Worm (Caenorhabditis elegans) whole organism, dauer: ENCODE results near the gene F11D5.1.

Experiments
- unc-62 ChIP-seq: sonication (generic microtip); optimal IDR thresholded peaks from 2 replicates; lab custom pipeline; 2017; ENCODE audit warnings: missing biosample characterization, missing genetic modification reagents, missing genetic modification characterization

Gene F11D5.1

DNA sequence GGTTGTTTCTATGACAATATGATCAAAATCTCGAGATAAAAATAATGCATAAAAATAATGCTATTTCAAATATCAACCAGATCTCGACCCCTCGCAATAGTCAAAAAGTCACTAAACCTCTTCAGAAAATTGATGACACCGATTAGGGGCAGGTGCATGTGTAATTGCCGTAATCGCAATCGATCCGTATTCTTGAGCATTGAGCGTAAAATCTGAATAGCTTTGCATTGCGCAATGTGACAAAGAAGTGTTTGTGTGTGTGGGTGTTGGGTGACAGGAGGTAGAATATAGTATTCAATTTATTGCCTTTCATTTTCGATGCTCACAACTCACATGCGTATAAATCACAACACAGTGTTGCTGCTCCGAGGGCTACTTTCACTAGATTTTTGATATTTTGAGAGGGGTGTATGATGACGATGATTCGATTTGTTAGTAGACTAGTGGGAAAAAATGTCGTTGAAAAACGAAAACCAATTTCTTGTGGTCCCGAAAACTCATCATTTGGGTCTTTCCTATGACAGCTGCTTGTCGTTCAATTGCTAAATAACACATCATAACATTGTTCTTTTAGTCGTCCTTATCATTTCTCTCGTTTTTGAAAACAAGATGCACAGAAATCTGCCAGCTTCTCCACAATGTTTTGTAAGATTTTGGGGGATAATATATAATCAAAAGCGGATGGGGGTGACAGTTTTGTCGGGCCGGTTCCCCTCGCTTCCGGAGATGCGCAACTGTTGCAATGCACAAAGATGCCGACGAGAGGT is 16.9 kb upstream of the F11D5.1 start:
- TF ChIP-seq unc-62 (GFP tag; lab: Kevin White, UChicago), result no peak

DNA sequence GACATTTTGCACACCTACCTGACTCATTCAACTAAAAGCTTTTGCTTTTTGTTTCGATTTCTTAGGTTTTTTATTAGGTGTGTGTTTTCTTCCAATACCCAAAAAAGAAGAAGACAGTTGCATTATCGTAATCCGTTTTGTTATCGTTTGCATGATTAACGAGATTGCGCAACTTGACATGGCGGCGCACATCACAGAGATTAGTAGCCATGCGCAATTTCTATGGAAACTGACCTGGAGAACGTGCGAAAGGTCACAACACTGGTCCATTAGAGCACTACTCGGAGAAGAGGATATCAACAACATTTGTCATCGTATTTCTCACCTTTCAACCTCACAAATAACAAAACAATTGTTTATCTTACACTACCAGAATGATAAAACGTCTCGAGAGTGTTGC is 16.1 kb upstream of the F11D5.1 start:
- no peak for TF ChIP-seq unc-62 (GFP tag; lab: Kevin White, UChicago)

DNA sequence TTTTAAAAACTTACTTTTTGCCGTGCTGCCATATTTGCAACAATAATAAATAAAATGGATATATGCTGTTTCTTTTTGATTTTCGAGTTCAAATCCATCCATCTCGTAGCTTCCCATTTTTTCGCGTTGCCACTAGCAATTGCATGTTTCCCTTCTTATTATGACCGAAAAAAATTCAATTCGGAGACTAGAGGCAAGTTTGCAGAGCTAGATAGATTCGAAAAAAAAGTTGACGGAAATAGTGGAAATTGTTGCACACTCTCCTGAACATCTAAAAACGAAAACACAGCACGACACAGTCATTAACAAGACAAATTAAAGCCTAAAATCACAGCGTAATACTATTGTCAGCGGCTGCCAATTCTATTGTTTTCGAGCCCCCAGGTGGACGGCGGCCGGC is 6.7 kb upstream of the F11D5.1 start, which contains the start of gene F11D5.6:
TSS of gene F11D5.6 (minus strand) at position 101 of the 400 bp plus-strand sequence.
- no peak for TF ChIP-seq unc-62 (GFP tag; lab: Kevin White, UChicago)

DNA sequence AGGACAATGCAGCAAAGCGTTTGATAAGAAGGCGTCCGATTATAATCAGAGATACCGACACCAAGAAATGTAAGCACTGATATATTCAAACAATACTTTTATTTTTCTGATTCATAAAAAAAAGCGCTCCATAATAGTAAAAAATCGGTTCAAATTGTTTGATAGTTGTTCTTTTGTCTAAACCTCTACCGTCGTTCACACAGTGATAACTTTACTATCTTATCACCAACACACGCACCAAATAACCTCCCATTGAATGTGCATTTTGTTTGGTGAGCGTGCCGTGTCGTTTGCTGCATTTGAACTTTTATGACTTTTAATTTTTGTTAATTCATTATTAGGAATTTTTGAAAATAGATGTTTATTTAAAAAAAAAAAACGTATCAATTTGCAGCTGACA is 1.2 kb downstream of the F11D5.1 start:
- no peak for TF ChIP-seq unc-62 (GFP tag; lab: Kevin White, UChicago)

DNA sequence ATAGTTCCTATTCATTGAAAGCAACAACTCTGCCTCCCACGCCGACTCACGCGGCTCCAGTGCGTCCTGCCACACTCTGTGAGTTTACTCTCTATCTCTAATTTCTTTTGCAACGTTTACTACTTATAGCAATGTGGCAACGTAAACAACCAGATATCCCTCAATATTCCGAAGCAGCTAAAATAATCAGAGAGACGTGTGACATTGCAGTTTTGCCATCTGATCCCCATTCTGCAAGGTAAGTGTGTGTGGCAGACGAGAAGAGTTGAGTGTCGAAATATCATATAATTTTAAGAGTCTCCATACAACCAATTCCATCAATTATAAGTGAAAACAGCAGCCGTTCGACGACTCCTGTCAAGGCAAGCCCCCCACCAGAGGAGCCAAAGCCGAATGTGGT is 7.0 kb downstream of the F11D5.1 start:
- no peak for TF ChIP-seq unc-62 (GFP tag; lab: Kevin White, UChicago)

DNA sequence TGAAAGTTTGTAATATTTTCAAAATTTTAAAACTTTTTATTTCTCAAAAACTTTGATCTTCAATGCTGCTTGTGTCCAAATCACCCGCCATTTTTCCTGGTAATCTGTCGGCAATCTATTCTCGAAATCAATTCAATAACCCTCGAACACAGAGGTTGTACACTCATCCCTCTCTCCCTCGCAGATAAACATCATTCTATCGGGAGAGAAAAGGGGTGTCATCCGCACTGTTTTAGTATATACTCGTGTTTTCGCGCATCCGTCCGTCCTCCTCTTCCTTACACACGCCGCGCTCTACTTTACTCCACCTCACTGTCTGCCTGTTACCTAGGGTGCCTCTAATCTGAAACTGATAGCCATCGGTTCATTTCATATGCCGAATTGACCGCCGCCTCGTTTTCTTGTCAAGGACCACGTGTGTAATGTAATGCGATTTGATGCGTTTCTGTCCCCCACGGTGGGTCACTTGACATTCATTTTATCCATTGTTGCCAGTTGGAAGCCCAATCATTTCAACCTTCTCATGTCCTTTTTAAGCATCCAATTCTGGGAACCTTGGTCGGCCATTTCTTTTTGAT is 10.8 kb downstream of the F11D5.1 start:
- TF ChIP-seq unc-62 (GFP tag; lab: Kevin White, UChicago), result no peak

DNA sequence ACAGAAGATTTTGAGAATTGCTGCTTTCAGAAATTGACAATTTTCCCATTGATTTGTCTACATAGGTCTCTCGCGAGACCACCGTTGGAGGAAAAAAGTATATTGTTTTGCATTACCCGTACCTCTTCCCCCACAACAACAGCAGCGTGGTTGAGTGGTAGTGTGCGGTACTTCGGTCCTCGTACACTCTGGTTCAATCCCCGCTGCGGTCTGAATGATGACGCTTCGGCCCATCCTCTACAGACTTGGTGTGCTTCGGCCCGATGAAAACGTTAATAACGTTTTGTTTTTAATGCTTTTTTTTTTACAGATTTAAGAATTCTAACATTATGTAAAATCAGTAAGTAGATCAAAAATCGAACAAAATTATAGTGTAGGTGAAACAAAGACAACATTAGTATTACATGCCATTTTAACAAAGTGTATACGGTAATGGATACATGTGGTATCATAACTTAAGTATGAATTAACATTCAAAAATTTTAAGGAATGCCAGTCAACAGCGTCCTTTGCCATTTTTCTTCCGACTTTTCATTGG is 15.0 kb downstream of the F11D5.1 start, which contains the start of gene ZK816.3:
TSS of gene ZK816.3 (plus strand) at position 488 of the 538 bp plus-strand sequence.
- TF ChIP-seq unc-62 (GFP tag; lab: Kevin White, UChicago), result no peak

DNA sequence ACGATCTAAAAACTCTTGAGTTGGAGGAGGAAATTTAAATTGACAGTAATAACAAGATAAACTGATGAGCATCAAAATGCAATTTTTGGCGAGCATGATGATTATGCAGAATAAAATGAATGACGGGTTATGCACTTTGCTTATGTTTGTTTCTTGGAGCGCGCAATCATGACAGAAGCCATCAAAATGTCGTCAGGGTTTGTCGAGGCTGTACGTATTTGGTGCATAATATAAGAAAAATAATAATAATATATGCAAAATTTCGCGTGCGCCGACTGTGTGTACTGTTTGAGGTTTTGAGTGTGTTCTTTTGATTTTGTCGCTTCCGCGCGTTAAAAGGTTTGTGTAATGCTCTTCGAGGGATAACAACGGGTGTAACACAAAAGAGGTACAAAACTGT is 17.4 kb downstream of the F11D5.1 start, which contains the start of gene nspg-4:
TSS of gene nspg-4 (minus strand) at position 101 of the 400 bp plus-strand sequence.
- TF ChIP-seq unc-62 (GFP tag; lab: Kevin White, UChicago), result no peak

DNA sequence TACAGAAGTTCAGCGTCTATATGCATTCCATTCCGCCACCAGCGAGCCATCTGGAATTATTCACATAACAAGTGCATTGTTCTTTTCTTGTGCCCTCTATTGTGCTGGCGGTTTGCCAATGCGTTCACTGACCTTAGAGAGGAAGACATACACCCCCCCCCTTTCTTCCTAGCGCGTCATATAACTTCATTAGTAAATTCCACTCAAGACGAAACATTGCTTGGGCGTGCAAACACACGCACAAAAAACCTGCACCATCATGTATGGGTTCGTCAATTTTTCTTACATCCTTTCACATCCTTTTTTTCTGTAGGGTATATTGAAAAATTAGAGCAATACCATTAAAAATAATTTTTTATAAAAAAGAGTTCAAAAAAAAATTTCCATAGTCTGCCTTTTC is 18.6 kb downstream of the F11D5.1 start, which contains the start of gene ZK816.1:
TSS of gene ZK816.1 (plus strand) at position 187 of the 400 bp plus-strand sequence.
- TF ChIP-seq unc-62 (GFP tag; lab: Kevin White, UChicago), result no peak

DNA sequence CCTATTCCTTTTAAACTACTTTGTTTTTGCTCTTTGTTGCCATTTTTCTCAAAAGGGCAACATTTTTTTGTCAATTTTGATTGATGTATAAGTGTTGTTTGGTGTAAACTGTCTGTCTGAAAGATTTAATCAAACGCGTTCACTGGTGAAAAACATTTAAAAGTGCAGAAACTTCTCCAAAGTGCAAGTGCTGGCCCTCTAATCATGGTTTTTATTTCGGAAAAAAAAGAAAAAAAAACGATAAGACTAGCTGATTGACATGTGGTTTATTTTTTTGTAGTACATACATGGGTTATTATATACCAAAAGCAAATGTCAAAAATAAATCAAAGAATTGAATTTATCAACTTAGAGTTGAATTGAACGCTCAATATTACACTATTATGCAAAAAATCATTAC is 29.5 kb downstream of the F11D5.1 start, which contains the start of gene dhs-26:
TSS of gene dhs-26 (minus strand) at position 116 of the 400 bp plus-strand sequence.
- TF ChIP-seq unc-62 (GFP tag; lab: Kevin White, UChicago), result no peak

DNA sequence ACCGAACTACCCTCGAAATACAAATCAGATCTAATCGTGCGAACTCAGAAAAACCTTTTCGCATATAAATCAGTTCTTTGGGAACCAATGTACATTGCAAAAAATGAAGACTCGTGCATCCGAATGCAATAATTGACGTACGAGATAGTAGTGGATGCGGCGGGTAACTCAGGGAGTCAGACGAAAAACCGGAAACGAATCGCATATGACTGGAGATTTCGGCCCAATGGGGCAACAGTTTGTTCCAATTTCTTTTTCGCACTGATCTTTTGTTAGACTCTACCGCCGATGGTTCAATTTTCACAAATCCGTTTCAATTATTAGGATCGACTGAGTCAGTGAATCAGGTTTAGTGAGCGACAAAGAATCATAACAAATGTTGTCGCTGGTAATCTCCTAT is 33.9 kb downstream of the F11D5.1 start:
- no peak for TF ChIP-seq unc-62 (GFP tag; lab: Kevin White, UChicago)

DNA sequence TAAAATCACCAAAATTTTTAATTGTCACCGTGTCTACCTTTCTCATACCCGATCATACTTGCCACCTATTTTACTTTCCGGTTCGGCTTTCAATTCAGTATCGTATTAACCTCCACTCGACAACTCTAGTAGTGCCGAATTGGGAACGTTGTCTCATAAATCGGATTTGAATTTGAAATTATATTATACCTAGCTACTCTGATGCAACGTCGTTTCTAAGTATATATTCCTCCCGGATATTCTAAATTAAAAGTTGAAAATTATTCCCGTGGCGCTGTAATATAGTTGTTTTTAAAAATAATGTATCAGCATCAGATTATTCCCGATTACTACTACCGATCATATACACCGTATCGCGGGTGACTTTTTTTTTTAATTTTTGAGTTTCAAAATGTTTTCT is 35.7 kb downstream of the F11D5.1 start, which contains the start of gene ZK563.2:
TSS of gene ZK563.2 (plus strand) at position 301 of the 400 bp plus-strand sequence.
- TF ChIP-seq unc-62 (GFP tag; lab: Kevin White, UChicago), result no peak

DNA sequence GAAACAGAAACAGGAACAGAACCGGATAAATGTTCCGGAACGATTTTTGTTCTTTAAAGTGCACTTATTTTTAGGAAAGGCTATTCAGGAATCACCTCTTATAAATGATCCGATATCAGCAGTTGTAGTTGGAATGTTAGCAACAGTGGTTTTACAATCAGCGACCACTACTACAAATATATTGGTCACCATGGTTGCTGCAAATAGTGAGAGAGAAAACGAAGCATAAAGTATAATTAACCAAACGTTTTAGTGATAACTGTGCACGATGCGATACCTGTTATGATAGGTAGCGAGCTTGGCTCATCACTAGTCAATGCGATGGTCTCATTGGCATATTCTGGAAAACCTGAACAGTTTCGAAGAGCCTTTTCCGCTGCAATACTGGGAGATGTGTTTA is 36.5 kb downstream of the F11D5.1 start:
- TF ChIP-seq unc-62 (GFP tag; lab: Kevin White, UChicago), result no peak

DNA sequence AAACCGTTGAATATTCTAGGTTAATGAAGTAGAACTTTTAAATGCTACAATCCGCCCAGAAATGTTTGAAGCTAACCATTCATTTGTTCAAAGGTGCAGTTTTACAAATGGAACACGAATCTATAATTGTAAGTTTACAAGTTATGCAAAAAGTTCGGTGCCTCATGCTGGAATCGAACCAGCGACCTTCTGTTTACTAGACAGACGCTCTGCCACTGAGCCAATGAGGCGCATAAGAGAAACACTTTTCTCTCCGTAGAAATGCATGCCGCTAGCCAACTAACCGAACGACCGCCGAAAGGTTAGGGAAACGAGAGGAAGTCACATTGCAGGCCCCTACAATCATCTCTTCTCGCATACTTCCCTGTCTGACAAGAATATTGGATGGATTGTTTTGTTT is 38.3 kb downstream of the F11D5.1 start:
- no peak for TF ChIP-seq unc-62 (GFP tag; lab: Kevin White, UChicago)

DNA sequence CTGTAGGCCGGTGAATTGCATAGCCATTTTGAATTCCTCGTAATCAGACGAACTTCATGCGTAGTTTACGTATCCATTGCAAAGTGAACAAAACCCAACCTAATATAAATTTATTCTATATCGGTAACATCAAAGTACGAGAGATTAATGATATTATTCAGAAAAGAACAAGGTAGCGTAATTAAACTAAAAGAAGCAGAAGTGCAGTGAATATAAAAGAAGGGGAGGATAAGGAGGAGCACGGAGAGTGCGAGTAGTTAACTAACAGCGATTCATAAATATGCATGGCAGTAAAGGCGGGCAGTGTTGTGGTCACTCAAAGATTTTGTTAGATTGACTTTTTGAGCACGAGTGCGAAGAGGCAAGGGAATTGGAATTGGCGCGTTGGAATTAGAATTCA is 41.7 kb downstream of the F11D5.1 start, which contains the start of gene clc-3:
TSS of gene clc-3 (minus strand) at position 101 of the 400 bp plus-strand sequence.
- no peak for TF ChIP-seq unc-62 (GFP tag; lab: Kevin White, UChicago)

DNA sequence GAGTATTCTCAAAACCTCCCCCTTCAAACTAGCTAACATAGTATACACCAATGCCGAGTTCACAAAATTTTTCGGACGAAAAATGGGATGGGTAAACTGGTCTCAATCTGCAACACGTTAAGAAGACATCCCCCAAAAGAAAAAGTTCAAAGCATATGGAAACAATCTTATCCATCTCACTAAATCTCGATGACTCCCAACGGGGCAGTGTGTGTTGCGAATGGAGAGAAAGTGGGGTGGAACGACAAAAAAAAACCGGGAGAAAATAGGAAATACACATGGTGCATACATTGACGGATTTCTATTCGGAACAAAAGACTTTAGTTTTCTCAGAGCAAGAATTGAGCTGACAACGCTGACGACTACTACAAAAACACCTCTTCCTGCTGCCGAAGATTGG is 42.4 kb downstream of the F11D5.1 start:
- no peak for TF ChIP-seq unc-62 (GFP tag; lab: Kevin White, UChicago)
